Worm (Caenorhabditis elegans) whole organism, L2 larva: ENCODE data around the gene col-96.

Experiments used
- aly-2 ChIP-seq: fragments of 150-350 bp; optimal IDR thresholded peaks from 2 replicates; lab custom pipeline; 2014; ENCODE audit warnings: missing biosample characterization, missing genetic modification characterization
- elt-3 ChIP-seq: sonication (generic microtip); optimal IDR thresholded peaks from 2 replicates; lab custom pipeline; 2017; ENCODE audit warnings: missing biosample characterization, missing genetic modification characterization
- mdl-1 ChIP-seq, 2 experiments: fragments of 150-350 bp in 1 of 2; sonication (generic microtip) in 1 of 2; optimal IDR thresholded peaks; 2 replicates each; lab custom pipeline; 2017; ENCODE audit warnings: missing biosample characterization in 2 of 2, missing genetic modification characterization in 2 of 2
- skn-1 ChIP-seq: sonication (generic microtip); optimal IDR thresholded peaks from 2 replicates; lab custom pipeline; 2017; ENCODE audit warnings: missing biosample characterization, missing genetic modification characterization
- unc-39 ChIP-seq: fragments of 150-350 bp; optimal IDR thresholded peaks from 2 replicates; lab custom pipeline; 2014; ENCODE audit warnings: missing biosample characterization, missing genetic modification characterization
- unc-62 ChIP-seq: fragments of 150-350 bp; optimal IDR thresholded peaks from 2 replicates; lab custom pipeline; 2014; ENCODE audit warnings: missing biosample characterization, missing genetic modification reagents, missing genetic modification characterization

ce11 chrIII:11692380-11692779 lies 14.2 kb downstream of the col-96 start:
- TF ChIP-seq unc-39 (tag; lab: Kevin White, UChicago) (no peak), skn-1 (tag; lab: Kevin White, UChicago) (no peak), unc-62 (no peak), mdl-1 (tag; optimal IDR thresholded peaks at IDR 0.05; lab: Kevin White, UChicago) (no peak), elt-3 (tag; lab: Kevin White, UChicago) (no peak), aly-2 (tag; lab: Kevin White, UChicago) (no peak)
